Fruit fly (Drosophila melanogaster) whole organism, wandering third instar larva: ENCODE measurements around the gene klar.

Experiments
- Abd-B ChIP-seq: fragments of >200 bp; optimal IDR thresholded peaks from 2 replicates; lab custom pipeline; 2017; ENCODE audit warnings: missing biosample characterization, missing genetic modification characterization
- CG32264 ChIP-seq: fragments of 200-800 bp; sonication (Bioruptor generic); optimal IDR thresholded peaks from 2 replicates; lab custom pipeline; 2016; ENCODE audit warnings: missing biosample characterization, missing genetic modification characterization
- CG9705 ChIP-seq: fragments of 200-800 bp; sonication (Bioruptor generic); optimal IDR thresholded peaks from 2 replicates; lab custom pipeline; 2018; ENCODE audit warnings: missing biosample characterization, mild to moderate bottlenecking, missing genetic modification characterization
- CrebA ChIP-seq: fragments of 200-800 bp; sonication (Bioruptor generic); optimal IDR thresholded peaks from 2 replicates; lab custom pipeline; 2016; ENCODE audit warnings: missing biosample characterization, mild to moderate bottlenecking, missing genetic modification characterization, borderline replicate concordance
- Dfd ChIP-seq: fragments of >200 bp; optimal IDR thresholded peaks from 2 replicates; lab custom pipeline; 2017; ENCODE audit warnings: missing biosample characterization, missing genetic modification characterization
- Dif ChIP-seq: fragments of 200-275, 200-300 bp; sonication (Bioruptor generic); optimal IDR thresholded peaks from 2 replicates; lab custom pipeline; 2018; ENCODE audit warnings: missing biosample characterization, missing genetic modification characterization; ENCODE audit not compliant: partially characterized antibody
- GATAd ChIP-seq: sonication (Bioruptor generic); optimal IDR thresholded peaks from 2 replicates; lab custom pipeline; 2016; ENCODE audit warnings: missing biosample characterization, missing genetic modification characterization
- HLH106 ChIP-seq: fragments of 200-800 bp; optimal IDR thresholded peaks from 3 replicates; lab custom pipeline; 2019; ENCODE audit warnings: missing biosample characterization, mild to moderate bottlenecking, missing genetic modification characterization, moderate library complexity
- Hnf4 ChIP-seq: fragments of 200-800 bp; sonication (Bioruptor generic); optimal IDR thresholded peaks from 2 replicates; lab custom pipeline; 2016; ENCODE audit warnings: missing biosample characterization, mild to moderate bottlenecking, missing genetic modification characterization
- Hr78 ChIP-seq: fragments of >200 bp; optimal IDR thresholded peaks from 2 replicates; lab custom pipeline; 2017; ENCODE audit warnings: missing biosample characterization, missing genetic modification characterization
- Hr83 ChIP-seq: fragments of 200-300 bp; sonication (Bioruptor generic); optimal IDR thresholded peaks from 2 replicates; lab custom pipeline; 2016; ENCODE audit warnings: missing biosample characterization, mild to moderate bottlenecking, missing genetic modification characterization, moderate library complexity; ENCODE audit not compliant: poor library complexity, severe bottlenecking
- Jra ChIP-seq: sonication (Bioruptor generic); optimal IDR thresholded peaks from 2 replicates; lab custom pipeline; 2016; ENCODE audit warnings: missing biosample characterization, missing genetic modification characterization
- Mio ChIP-seq: sonication (Bioruptor generic); optimal IDR thresholded peaks from 2 replicates; lab custom pipeline; 2016; ENCODE audit warnings: missing biosample characterization, missing genetic modification characterization
- Myc ChIP-seq: fragments of >200 bp; optimal IDR thresholded peaks from 2 replicates; lab custom pipeline; 2017
- N ChIP-seq: fragments of >200 bp; optimal IDR thresholded peaks from 2 replicates; lab custom pipeline; 2018; ENCODE audit warnings: missing biosample characterization, missing external identifiers, missing genetic modification characterization
- OdsH ChIP-seq: fragments of 200-800 bp; sonication (Bioruptor generic); optimal IDR thresholded peaks from 2 replicates; lab custom pipeline; 2016; ENCODE audit warnings: missing biosample characterization, mild to moderate bottlenecking, missing genetic modification characterization
- Rel ChIP-seq, 2 experiments: fragments of 200-800 bp; sonication (Bioruptor generic) in 1 of 2; optimal IDR thresholded peaks; 2 replicates in 1 of 2; 3 replicates in 1 of 2; lab custom pipeline; 2016 to 2019; ENCODE audit warnings: mild to moderate bottlenecking in 2 of 2, missing biosample characterization in 2 of 2, missing genetic modification characterization in 2 of 2, moderate library complexity in 1 of 2
- Sp1 ChIP-seq: fragments of 200-800 bp; sonication (Bioruptor generic); optimal IDR thresholded peaks from 3 replicates; lab custom pipeline; 2019; ENCODE audit warnings: missing biosample characterization, mild to moderate bottlenecking, missing genetic modification characterization, moderate library complexity
- Vsx2 ChIP-seq: fragments of 200-300, 225-300 bp; sonication (Bioruptor generic); optimal IDR thresholded peaks from 2 replicates; lab custom pipeline; 2018; ENCODE audit warnings: missing biosample characterization, missing genetic modification characterization; ENCODE audit not compliant: partially characterized antibody
- br ChIP-seq: fragments of 200-800 bp; sonication (Bioruptor generic); optimal IDR thresholded peaks from 2 replicates; lab custom pipeline; 2016; ENCODE audit warnings: missing biosample characterization, missing genetic modification characterization
- brk ChIP-seq: fragments of 200-800 bp; sonication (Bioruptor generic); optimal IDR thresholded peaks from 2 replicates; lab custom pipeline; 2016; ENCODE audit warnings: missing biosample characterization, mild to moderate bottlenecking, missing genetic modification characterization
- dl ChIP-seq, 2 experiments: fragments of 175-275, 200-275 bp in 1 of 2; fragments of 200-275 bp in 1 of 2; sonication (Bioruptor generic); optimal IDR thresholded peaks; lab custom pipeline; 2018; ENCODE audit warnings: mild to moderate bottlenecking in 2 of 2, missing biosample characterization in 2 of 2, missing genetic modification characterization in 2 of 2, moderate library complexity in 2 of 2; ENCODE audit not compliant: partially characterized antibody in 2 of 2, insufficient read depth in 1 of 2
- dmrt93B ChIP-seq: fragments of 200-800 bp; sonication (Bioruptor generic); optimal IDR thresholded peaks from 2 replicates; lab custom pipeline; 2018; ENCODE audit warnings: missing biosample characterization, mild to moderate bottlenecking, missing genetic modification characterization
- dsf ChIP-seq: sonication (Bioruptor generic); optimal IDR thresholded peaks from 2 replicates; lab custom pipeline; 2016; ENCODE audit warnings: missing biosample characterization, missing genetic modification characterization, borderline replicate concordance
- ey ChIP-seq: fragments of 200-800 bp; sonication (Bioruptor generic); optimal IDR thresholded peaks from 2 replicates; lab custom pipeline; 2016; ENCODE audit warnings: missing biosample characterization, missing genetic modification characterization
- foxo ChIP-seq, 2 experiments: fragments of 200-800 bp; sonication (Bioruptor generic); optimal IDR thresholded peaks; 2 replicates in 1 of 2; 3 replicates in 1 of 2; lab custom pipeline; 2016 to 2017; ENCODE audit warnings: missing biosample characterization in 2 of 2, missing genetic modification characterization in 2 of 2
- fru ChIP-seq: fragments of 200-800 bp; sonication (Bioruptor generic); optimal IDR thresholded peaks from 3 replicates; lab custom pipeline; 2016; ENCODE audit warnings: missing biosample characterization, mild to moderate bottlenecking, missing genetic modification characterization
- h ChIP-seq: fragments of 200-800 bp; sonication (Bioruptor generic); optimal IDR thresholded peaks from 3 replicates; lab custom pipeline; 2016; ENCODE audit warnings: missing biosample characterization, mild to moderate bottlenecking, missing genetic modification characterization
- jim ChIP-seq: fragments of 175-275, 200-325 bp; sonication (Bioruptor generic); optimal IDR thresholded peaks from 2 replicates; lab custom pipeline; 2016; ENCODE audit warnings: missing biosample characterization, mild to moderate bottlenecking, missing genetic modification characterization
- lola ChIP-seq: fragments of >200 bp; optimal IDR thresholded peaks from 2 replicates; lab custom pipeline; 2017; ENCODE audit warnings: missing biosample characterization, missing genetic modification characterization
- pan ChIP-seq: fragments of >200 bp; optimal IDR thresholded peaks from 2 replicates; lab custom pipeline; 2017
- psq ChIP-seq: fragments of 200-800 bp; sonication (Bioruptor generic); optimal IDR thresholded peaks from 3 replicates; lab custom pipeline; 2017; ENCODE audit warnings: missing biosample characterization, mild to moderate bottlenecking, missing genetic modification characterization, moderate library complexity
- rgr ChIP-seq: fragments of 200-800 bp; sonication (Bioruptor generic); optimal IDR thresholded peaks from 3 replicates; lab custom pipeline; 2016; ENCODE audit warnings: missing biosample characterization, mild to moderate bottlenecking, missing genetic modification characterization
- sage ChIP-seq: fragments of 200-800 bp; sonication (Bioruptor generic); optimal IDR thresholded peaks from 2 replicates; lab custom pipeline; 2016; ENCODE audit warnings: missing biosample characterization, mild to moderate bottlenecking, missing genetic modification characterization
- sv ChIP-seq: fragments of 200-800 bp; sonication (Bioruptor generic); optimal IDR thresholded peaks from 3 replicates; lab custom pipeline; 2016; ENCODE audit warnings: missing biosample characterization, missing genetic modification characterization
- tai ChIP-seq: sonication (Bioruptor generic); optimal IDR thresholded peaks from 2 replicates; lab custom pipeline; 2016; ENCODE audit warnings: missing biosample characterization, missing genetic modification characterization
- usp ChIP-seq: fragments of >200 bp; optimal IDR thresholded peaks from 2 replicates; lab custom pipeline; 2017; ENCODE audit warnings: missing biosample characterization, missing genetic modification characterization
- woc ChIP-seq: sonication (Bioruptor generic); optimal IDR thresholded peaks from 2 replicates; lab custom pipeline; 2016; ENCODE audit warnings: missing biosample characterization, mild to moderate bottlenecking, missing genetic modification characterization

klar gene

dm6 chr3L:548304-549198, 8.1 kb upstream of the klar start:
- peak; percentile 89 for TF ChIP-seq h (GFP tag; lab: Kevin White, UChicago)
- TF ChIP-seq Abd-B, result no peak
- no peak for TF ChIP-seq Myc (lab: Kevin White, UChicago)
- peak; percentile 15 for TF ChIP-seq OdsH
- TF ChIP-seq Jra, result no peak
- TF ChIP-seq Hr83 (GFP tag; lab: Kevin White, UChicago), result peak; percentile 35
- no peak for TF ChIP-seq dsf
- TF ChIP-seq dmrt93B (GFP tag; lab: Kevin White, UChicago), result peak; percentile 3
- TF ChIP-seq sv (GFP tag; lab: Kevin White, UChicago), result no peak
- no peak for TF ChIP-seq dl (GFP tag; optimal IDR thresholded peaks at IDR 0.05; lab: Kevin White, UChicago; ENCODE audit: insufficient read depth in 1 of 2, partially characterized antibody in 2 of 2)
- TF ChIP-seq Vsx2 (GFP tag; lab: Kevin White, UChicago), result no peak
- peak; percentile 27 for TF ChIP-seq fru
- TF ChIP-seq pan (lab: Kevin White, UChicago), result no peak
- TF ChIP-seq foxo (GFP tag; optimal IDR thresholded peaks at IDR 0.05; lab: Kevin White, UChicago), result peak; percentile 8 to 12
- peak; percentile 11 for TF ChIP-seq Rel (GFP tag; optimal IDR thresholded peaks at IDR 0.05; lab: Kevin White, UChicago)
- peak; percentile 93 for TF ChIP-seq Rel (tag; optimal IDR thresholded peaks at IDR 0.05; lab: Kevin White, UChicago)
- no peak for TF ChIP-seq tai (GFP tag; lab: Kevin White, UChicago)
- TF ChIP-seq CG9705, result no peak
- no peak for TF ChIP-seq CG32264 (GFP tag; lab: Kevin White, UChicago)
- peak; percentile 88 for TF ChIP-seq jim (GFP tag; lab: Kevin White, UChicago)
- TF ChIP-seq rgr, result peak; percentile 30
- TF ChIP-seq usp, result no peak
- no peak for TF ChIP-seq Dif
- no peak for TF ChIP-seq GATAd
- peak; percentile 18 for TF ChIP-seq sage (GFP tag; lab: Kevin White, UChicago)
- TF ChIP-seq Hr78 (GFP tag; lab: Kevin White, UChicago), result no peak
- no peak for TF ChIP-seq Dfd
- TF ChIP-seq woc, result no peak
- TF ChIP-seq brk (GFP tag; lab: Kevin White, UChicago), result peak; percentile 17
- TF ChIP-seq Mio, result no peak
- peak; percentile 62 for TF ChIP-seq br (GFP tag; lab: Kevin White, UChicago)
- peak; percentile 14 for TF ChIP-seq HLH106 (tag; lab: Kevin White, UChicago)
- peak; percentile 71 for TF ChIP-seq Sp1 (GFP tag; lab: Kevin White, UChicago)
- no peak for TF ChIP-seq lola (GFP tag; lab: Kevin White, UChicago)
- TF ChIP-seq N, result no peak
- peak; percentile 55 for TF ChIP-seq psq (GFP tag; lab: Kevin White, UChicago)
- peak; percentile 36 for TF ChIP-seq Hnf4 (GFP tag; lab: Kevin White, UChicago)
- TF ChIP-seq ey (GFP tag; lab: Kevin White, UChicago), result no peak
- no peak for TF ChIP-seq CrebA

- TF ChIP-seq woc (peak; percentile 53), lola (GFP tag; lab: Kevin White, UChicago) (no peak), Mio (no peak), Vsx2 (GFP tag; lab: Kevin White, UChicago) (no peak), OdsH (peak; percentile 59), brk (GFP tag; lab: Kevin White, UChicago) (no peak), Dif (no peak), GATAd (no peak), tai (GFP tag; lab: Kevin White, UChicago) (peak; percentile 51), ey (GFP tag; lab: Kevin White, UChicago) (peak; percentile 69), Hnf4 (GFP tag; lab: Kevin White, UChicago) (peak; percentile 42), rgr (peak; percentile 73), psq (GFP tag; lab: Kevin White, UChicago) (peak; percentile 57), Hr78 (GFP tag; lab: Kevin White, UChicago) (no peak), N (no peak), dsf (no peak), foxo (GFP tag; optimal IDR thresholded peaks at IDR 0.05; lab: Kevin White, UChicago) (peak; percentile 5 to 69), CrebA (no peak), fru (peak; percentile 54), Sp1 (GFP tag; lab: Kevin White, UChicago) (peak; percentile 18), Jra (no peak), CG32264 (GFP tag; lab: Kevin White, UChicago) (no peak), sv (GFP tag; lab: Kevin White, UChicago) (peak; percentile 47), usp (no peak), pan (lab: Kevin White, UChicago) (no peak), dl (GFP tag; optimal IDR thresholded peaks at IDR 0.05; lab: Kevin White, UChicago; ENCODE audit: insufficient read depth in 1 of 2, partially characterized antibody in 2 of 2) (no peak), Dfd (no peak), Hr83 (GFP tag; lab: Kevin White, UChicago) (peak; percentile 27), dmrt93B (GFP tag; lab: Kevin White, UChicago) (no peak), sage (GFP tag; lab: Kevin White, UChicago) (no peak), Abd-B (no peak), Myc (lab: Kevin White, UChicago) (no peak), br (GFP tag; lab: Kevin White, UChicago) (peak; percentile 53), h (GFP tag; lab: Kevin White, UChicago) (peak; percentile 57), Rel (GFP tag; optimal IDR thresholded peaks at IDR 0.05; lab: Kevin White, UChicago) (no peak), Rel (tag; optimal IDR thresholded peaks at IDR 0.05; lab: Kevin White, UChicago) (no peak), HLH106 (tag; lab: Kevin White, UChicago) (peak; percentile 50), CG9705 (no peak), jim (GFP tag; lab: Kevin White, UChicago) (no peak)
Measured at dm6 chr3L:546819-547441, 6.5 kb upstream of the klar start.
